Worm (Caenorhabditis elegans) whole organism, L3 larva: ENCODE results near the gene pyk-2.

ENCODE experiments used
- R02D3.7 ChIP-seq: fragments of 150-350 bp; optimal IDR thresholded peaks from 2 replicates; lab custom pipeline; 2014; ENCODE audit warnings: missing biosample characterization, missing genetic modification characterization
- aly-2 ChIP-seq: fragments of 150-350 bp; optimal IDR thresholded peaks from 2 replicates; lab custom pipeline; 2014; ENCODE audit warnings: missing biosample characterization, missing genetic modification characterization
- ama-1 ChIP-seq: fragments of 150-350 bp; optimal IDR thresholded peaks from 2 replicates; lab custom pipeline; 2018
- ceh-16 ChIP-seq: sonication (generic microtip); optimal IDR thresholded peaks from 2 replicates; lab custom pipeline; 2017; ENCODE audit warnings: missing biosample characterization, missing genetic modification characterization
- ceh-28 ChIP-seq: fragments of 150-350 bp; optimal IDR thresholded peaks from 2 replicates; lab custom pipeline; 2014; ENCODE audit warnings: missing biosample characterization, missing genetic modification reagents, missing genetic modification characterization
- ceh-82 ChIP-seq: fragments of 150-350 bp; optimal IDR thresholded peaks from 2 replicates; lab custom pipeline; 2014; ENCODE audit warnings: missing biosample characterization, missing genetic modification characterization
- elt-1 ChIP-seq: fragments of 150-350 bp; optimal IDR thresholded peaks from 2 replicates; lab custom pipeline; 2014; ENCODE audit warnings: missing biosample characterization, missing genetic modification characterization
- elt-2 ChIP-seq: sonication (generic microtip); optimal IDR thresholded peaks from 2 replicates; lab custom pipeline; 2016; ENCODE audit warnings: missing genetic modification reagents, mild to moderate bottlenecking, missing genetic modification characterization, missing compliant biosample characterization
- elt-3 ChIP-seq, 3 experiments: fragments of 150-350 bp in 1 of 3; sonication (generic microtip) in 2 of 3; optimal IDR thresholded peaks; 2 replicates in 2 of 3; 4 replicates in 1 of 3; lab custom pipeline; 2014 to 2017; ENCODE audit warnings: missing biosample characterization in 3 of 3, missing genetic modification characterization in 3 of 3
- eor-1 ChIP-seq, 2 experiments: fragments of 150-350 bp; optimal IDR thresholded peaks; 2 replicates each; lab custom pipeline; 2014 to 2018; ENCODE audit warnings: missing biosample characterization in 2 of 2, missing genetic modification characterization in 2 of 2
- hmg-11 ChIP-seq: sonication (generic microtip); optimal IDR thresholded peaks from 2 replicates; lab custom pipeline; 2016; ENCODE audit warnings: missing genetic modification characterization, missing compliant biosample characterization
- jun-1 ChIP-seq: fragments of 150-350 bp; optimal IDR thresholded peaks from 2 replicates; lab custom pipeline; 2014; ENCODE audit warnings: missing biosample characterization, missing genetic modification reagents, missing genetic modification characterization
- lin-15B ChIP-seq: fragments of 150-350 bp; optimal IDR thresholded peaks from 2 replicates; lab custom pipeline; 2014; ENCODE audit warnings: missing biosample characterization, missing genetic modification characterization
- lsy-12 ChIP-seq: sonication (generic microtip); optimal IDR thresholded peaks from 2 replicates; lab custom pipeline; 2016; ENCODE audit warnings: mild to moderate bottlenecking, missing genetic modification characterization, missing compliant biosample characterization
- mdl-1 ChIP-seq: fragments of 150-350 bp; optimal IDR thresholded peaks from 2 replicates; lab custom pipeline; 2014; ENCODE audit warnings: missing biosample characterization, missing genetic modification characterization
- mml-1 ChIP-seq: fragments of 150-350 bp; sonication (generic microtip); optimal IDR thresholded peaks from 3 replicates; lab custom pipeline; 2014; ENCODE audit warnings: missing biosample characterization, missing genetic modification characterization
- nfya-1 ChIP-seq: sonication (generic microtip); optimal IDR thresholded peaks from 2 replicates; lab custom pipeline; 2017; ENCODE audit warnings: missing genetic modification characterization, mild to moderate bottlenecking, missing compliant biosample characterization, antibody characterized with exemption, moderate library complexity; ENCODE audit not compliant: insufficient read depth
- nhr-11 ChIP-seq: fragments of 150-350 bp; optimal IDR thresholded peaks from 2 replicates; lab custom pipeline; 2014; ENCODE audit warnings: missing biosample characterization, missing genetic modification characterization
- nhr-23 ChIP-seq: fragments of 150-350 bp; optimal IDR thresholded peaks from 2 replicates; lab custom pipeline; 2014; ENCODE audit warnings: missing biosample characterization, missing genetic modification reagents, missing genetic modification characterization
- nhr-237 ChIP-seq: fragments of 150-350 bp; optimal IDR thresholded peaks from 2 replicates; lab custom pipeline; 2014; ENCODE audit warnings: missing biosample characterization, missing genetic modification characterization
- nhr-25 ChIP-seq: sonication (generic microtip); optimal IDR thresholded peaks from 2 replicates; lab custom pipeline; 2017; ENCODE audit warnings: missing biosample characterization, missing genetic modification characterization
- nhr-67 ChIP-seq: fragments of 150-350 bp; optimal IDR thresholded peaks from 2 replicates; lab custom pipeline; 2014; ENCODE audit warnings: missing biosample characterization, missing genetic modification characterization
- nhr-76 ChIP-seq: fragments of 150-350 bp; sonication (generic microtip); optimal IDR thresholded peaks from 5 replicates; lab custom pipeline; 2014; ENCODE audit warnings: missing biosample characterization, missing genetic modification characterization
- nhr-77 ChIP-seq: fragments of 150-350 bp; optimal IDR thresholded peaks from 2 replicates; lab custom pipeline; 2014; ENCODE audit warnings: missing biosample characterization, missing genetic modification characterization
- pha-4 ChIP-seq: fragments of 150-350 bp; optimal IDR thresholded peaks from 2 replicates; lab custom pipeline; 2014; ENCODE audit warnings: missing biosample characterization, missing genetic modification reagents, missing genetic modification characterization
- pqm-1 ChIP-seq: fragments of 150-350 bp; optimal IDR thresholded peaks from 2 replicates; lab custom pipeline; 2017; ENCODE audit warnings: missing biosample characterization, missing genetic modification characterization, inconsistent platforms
- sea-2 ChIP-seq: fragments of 150-350 bp; sonication (generic microtip); optimal IDR thresholded peaks from 4 replicates; lab custom pipeline; 2014; ENCODE audit warnings: missing biosample characterization, missing genetic modification reagents, missing genetic modification characterization
- snpc-4 ChIP-seq: fragments of 150-350 bp; optimal IDR thresholded peaks from 2 replicates; lab custom pipeline; 2014; ENCODE audit warnings: missing biosample characterization, missing genetic modification characterization
- ztf-11 ChIP-seq: fragments of 150-350 bp; optimal IDR thresholded peaks from 2 replicates; lab custom pipeline; 2014; ENCODE audit warnings: missing biosample characterization, missing genetic modification characterization
- ztf-4 ChIP-seq: fragments of 150-350 bp; optimal IDR thresholded peaks from 2 replicates; lab custom pipeline; 2014; ENCODE audit warnings: missing biosample characterization, missing genetic modification characterization

Gene pyk-2

ce11 chrIV:10900083-10900482 lies 9.6 kb upstream of the pyk-2 start, which contains the start of gene srlf-30:
TSS of gene srlf-30 (plus strand) at chrIV:10900383.
- no peak for TF ChIP-seq ceh-28 (tag; lab: Kevin White, UChicago)
- no peak for TF ChIP-seq eor-1 (tag; optimal IDR thresholded peaks at IDR 0.05; lab: Kevin White, UChicago)
- TF ChIP-seq mdl-1 (tag; lab: Kevin White, UChicago) = no peak
- TF ChIP-seq ceh-16 (tag; lab: Kevin White, UChicago) = no peak
- no peak for TF ChIP-seq elt-3 (tag; optimal IDR thresholded peaks at IDR 0.05; lab: Kevin White, UChicago)
- TF ChIP-seq sea-2 (GFP tag; lab: Kevin White, UChicago) = no peak
- TF ChIP-seq nhr-76 (tag; lab: Kevin White, UChicago) = no peak
- TF ChIP-seq elt-2 = no peak
- TF ChIP-seq ama-1 = no peak
- TF ChIP-seq nhr-77 (tag; lab: Kevin White, UChicago) = no peak
- TF ChIP-seq, all 47 proteins: peak for 0

ce11 chrIV:10902476-10902875 lies 7.2 kb upstream of the pyk-2 start:
- no peak for TF ChIP-seq nhr-77 (tag; lab: Kevin White, UChicago)
- TF ChIP-seq nhr-237 (tag; lab: Kevin White, UChicago) = no peak

ce11 chrIV:10904282-10904681 lies 5.4 kb upstream of the pyk-2 start, which contains the start of gene ZK596.3:
TSS of gene ZK596.3 (minus strand) at chrIV:10904382.
- TF ChIP-seq ceh-82 (tag; lab: Kevin White, UChicago) (no peak), elt-3 (tag; optimal IDR thresholded peaks at IDR 0.05; lab: Kevin White, UChicago) (no peak), lin-15B (no peak), lsy-12 (tag; lab: Kevin White, UChicago) (no peak), pha-4 (no peak), ztf-11 (tag; lab: Kevin White, UChicago) (no peak), ztf-4 (no peak), elt-2 (no peak), aly-2 (no peak), nfya-1 (tag; lab: Kevin White, UChicago) (no peak)

DNA sequence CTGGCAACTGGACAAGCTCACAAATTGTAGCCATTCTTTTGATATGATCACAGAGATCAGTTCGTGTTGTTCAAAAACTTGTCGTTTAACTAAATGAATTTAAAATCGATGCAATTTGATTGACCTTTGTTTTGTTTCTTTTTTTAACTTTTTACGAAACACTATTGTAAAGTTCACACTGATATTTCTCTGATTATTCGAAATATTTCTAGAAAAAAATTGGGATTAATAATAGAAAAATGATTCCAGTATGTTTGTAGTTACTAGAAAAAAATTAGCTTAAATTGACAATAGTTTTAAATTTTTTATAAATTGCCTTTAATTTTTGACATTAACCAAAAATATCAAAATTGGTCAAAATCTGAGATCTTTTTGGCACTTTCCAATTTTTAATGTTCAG lies 507 bp upstream of the pyk-2 start, which contains the start of gene ZK596.2:
Gene ZK596.2, minus strand, starts transcription at position 101 of the 400 bp plus-strand sequence.
- TF ChIP-seq aly-2 (no peak), snpc-4 (tag; lab: Kevin White, UChicago) (no peak), elt-2 (no peak), jun-1 (tag; lab: Kevin White, UChicago) (no peak), ceh-82 (tag; lab: Kevin White, UChicago) (no peak), nhr-67 (tag; lab: Kevin White, UChicago) (no peak), mml-1 (tag; lab: Kevin White, UChicago) (no peak)

- TF ChIP-seq elt-2 (peak; percentile 40), lsy-12 (tag; lab: Kevin White, UChicago) (no peak)
Observed at ce11 chrIV:10913081-10913480, 3.4 kb downstream of the pyk-2 start, which contains the start of gene ZK593.2. TSS of gene ZK593.2 (plus strand) at chrIV:10913381.

- TF ChIP-seq elt-3 (tag; optimal IDR thresholded peaks at IDR 0.05; lab: Kevin White, UChicago) (no peak), ceh-28 (tag; lab: Kevin White, UChicago) (no peak), elt-1 (tag; lab: Kevin White, UChicago) (no peak), nhr-11 (tag; lab: Kevin White, UChicago) (no peak), eor-1 (tag; optimal IDR thresholded peaks at IDR 0.05; lab: Kevin White, UChicago) (no peak), pqm-1 (tag; lab: Kevin White, UChicago) (peak; percentile 5), ztf-11 (tag; lab: Kevin White, UChicago) (no peak), nhr-237 (tag; lab: Kevin White, UChicago) (no peak)
Observed at ce11 chrIV:10915388-10915787, 5.7 kb downstream of the pyk-2 start, which contains the start of gene ZK593.3. TSS of gene ZK593.3 (plus strand) at chrIV:10915688.

DNA sequence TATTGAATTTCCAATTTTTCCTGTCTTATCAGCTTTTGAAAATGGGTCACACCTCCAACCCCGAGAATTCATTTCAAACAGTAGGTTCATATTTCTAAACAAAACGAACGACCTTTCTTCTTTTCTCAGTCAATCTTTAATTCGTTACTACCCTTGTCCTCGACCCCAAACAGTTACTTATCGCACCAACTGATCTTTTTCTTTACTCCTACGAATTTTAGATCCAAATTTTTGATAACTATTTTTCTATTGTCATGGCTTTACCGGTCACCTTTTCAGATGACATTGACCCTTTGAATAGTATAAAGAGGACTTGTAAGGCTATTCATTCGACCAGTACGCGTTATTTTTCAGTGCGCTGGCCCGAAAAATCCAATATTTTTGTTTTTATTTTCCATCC lies 6.4 kb downstream of the pyk-2 start:
- TF ChIP-seq elt-1 (tag; lab: Kevin White, UChicago) (peak; percentile 91), aly-2 (no peak), sea-2 (GFP tag; lab: Kevin White, UChicago) (no peak), snpc-4 (tag; lab: Kevin White, UChicago) (no peak), ztf-11 (tag; lab: Kevin White, UChicago) (no peak), nhr-25 (tag; lab: Kevin White, UChicago) (peak; percentile 47), pqm-1 (tag; lab: Kevin White, UChicago) (no peak), hmg-11 (tag; lab: Kevin White, UChicago) (no peak), nhr-23 (peak; percentile 60), ceh-82 (tag; lab: Kevin White, UChicago) (no peak), R02D3.7 (no peak), lin-15B (no peak), mdl-1 (tag; lab: Kevin White, UChicago) (no peak), ztf-4 (no peak), nhr-76 (tag; lab: Kevin White, UChicago) (no peak)
